Worm (Caenorhabditis elegans): ENCODE measurements around the gene act-3.

Gene act-3

DNA sequence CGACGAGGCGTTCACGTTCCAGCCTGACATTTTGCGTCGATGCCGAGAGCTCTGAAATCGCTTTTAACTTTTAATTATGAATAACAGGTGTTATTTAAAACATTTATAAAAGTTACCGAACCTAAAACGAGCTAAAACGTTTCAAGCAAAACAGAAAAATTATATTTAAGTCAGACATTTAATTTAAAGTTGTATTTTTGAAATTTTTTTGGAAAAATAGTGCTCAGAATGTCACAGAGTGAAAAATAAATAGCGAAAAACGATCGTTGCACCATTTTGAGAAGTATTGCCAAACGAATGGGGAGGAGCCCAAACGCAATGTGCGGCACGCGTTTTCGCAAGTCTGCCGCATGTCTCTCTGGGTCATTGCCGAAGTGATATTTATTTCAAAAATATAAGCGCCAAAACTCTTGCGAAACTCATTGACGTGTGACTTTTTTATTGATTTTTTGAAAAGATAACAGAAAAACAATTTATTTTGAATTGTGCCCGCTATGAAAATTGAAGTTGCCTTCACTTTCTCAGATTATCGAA, 38.8 kb upstream of the act-3 start, which contains the start of gene erfa-3 (continued):
- TF ChIP-seq unc-62 (GFP tag; optimal IDR thresholded peaks at IDR 0.05 in 1 of 2): peak in 1 of 2 experiments; percentile 34
- TF ChIP-seq unc-62 (tag; optimal IDR thresholded peaks at IDR 0.05): no peak
- peak; percentile 43 for TF ChIP-seq spr-1 (tag; optimal IDR thresholded peaks at IDR 0.05)
- peak; percentile 2 for TF ChIP-seq nhr-25 (tag; optimal IDR thresholded peaks at IDR 0.05; ENCODE audit: borderline replicate concordance, insufficient read depth)
- no peak for TF ChIP-seq mdl-1 (tag; optimal IDR thresholded peaks at IDR 0.05)
- TF ChIP-seq arid-1 (GFP tag; conservative IDR thresholded peaks at IDR 0.05): 0 out of 2 replicates have a peak, but pooled peaks have one; percentile 13
- peak; percentile 53 for TF ChIP-seq hlh-11 (tag; optimal IDR thresholded peaks at IDR 0.05)
- no peak for TF ChIP-seq nhr-41 (GFP tag; IDR thresholded peaks at IDR 0.05)
- TF ChIP-seq Y105C5A.15 (GFP tag; IDR thresholded peaks at IDR 0.05): 0 out of 2 replicates have a peak, but pooled peaks have one; percentile 51
- TF ChIP-seq lin-1 (GFP tag; IDR thresholded peaks at IDR 0.05): no peak
- TF ChIP-seq mep-1 (tag; optimal IDR thresholded peaks at IDR 0.05): peak; percentile 72
- TF ChIP-seq mxl-2 (GFP tag; conservative IDR thresholded peaks at IDR 0.05): no peak
- TF ChIP-seq ztf-11 (tag; optimal IDR thresholded peaks at IDR 0.05): no peak
- peak; percentile 58 for TF ChIP-seq ztf-7 (tag; optimal IDR thresholded peaks at IDR 0.05)
- TF ChIP-seq lin-13 (GFP tag; optimal IDR thresholded peaks at IDR 0.05): peak; percentile 60
- peak in 1 of 2 experiments; percentile 73 for TF ChIP-seq lsy-2 (tag; optimal IDR thresholded peaks at IDR 0.05)
- TF ChIP-seq nhr-48 (tag; optimal IDR thresholded peaks at IDR 0.05): peak; percentile 29
- peak; percentile 77 for TF ChIP-seq dve-1 (tag; optimal IDR thresholded peaks at IDR 0.05; ENCODE audit: insufficient read depth)
- TF ChIP-seq gei-8 (GFP tag; optimal IDR thresholded peaks at IDR 0.05): no peak
- TF ChIP-seq nhr-28 (tag; optimal IDR thresholded peaks at IDR 0.05): peak; percentile 48
- 0 out of 2 replicates have a peak, but pooled peaks have one; percentile 11 for TF ChIP-seq daf-19 (GFP tag; conservative IDR thresholded peaks at IDR 0.05)
- TF ChIP-seq nhr-6 (tag; optimal IDR thresholded peaks at IDR 0.05): peak; percentile 31
- peak; percentile 26 for TF ChIP-seq zip-2 (tag; optimal IDR thresholded peaks at IDR 0.05)
- TF ChIP-seq T26A8.4 (GFP tag; IDR thresholded peaks at IDR 0.05): peak; percentile 61; the same call in 1 of the 2 replicates
- TF ChIP-seq mes-2 (tag; optimal IDR thresholded peaks at IDR 0.05; ENCODE audit: poor library complexity, severe bottlenecking): peak; percentile 95
- TF ChIP-seq fos-1 (tag; optimal IDR thresholded peaks at IDR 0.05): no peak
- TF ChIP-seq aha-1 (tag): peak; percentile 31
- no peak for TF ChIP-seq lin-29 (GFP tag; IDR thresholded peaks at IDR 0.05)

DNA sequence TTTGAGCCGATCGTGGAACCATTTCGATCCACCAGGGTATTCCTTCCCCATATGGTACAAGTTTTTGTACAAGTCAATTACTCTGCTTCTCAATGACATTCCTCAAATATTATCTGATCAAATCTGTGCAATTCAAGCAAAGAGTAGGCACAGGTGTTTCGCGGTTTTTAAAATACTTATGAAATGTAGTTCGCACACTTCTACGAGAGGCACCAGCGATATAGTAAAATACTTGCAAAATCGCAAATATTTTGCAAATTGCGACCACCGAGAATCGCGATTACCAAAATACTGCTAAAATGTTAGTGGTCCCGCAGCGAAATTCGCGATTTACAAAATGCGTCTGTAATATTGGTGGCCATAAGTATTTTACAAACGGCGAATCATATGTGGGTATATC, 35.3 kb upstream of the act-3 start, which contains the start of gene Y42A5A.5:
Gene Y42A5A.5 (minus strand): TSS at position 101 of the 400 bp plus-strand sequence.
- TF ChIP-seq aha-1 (tag): peak; percentile 58

DNA sequence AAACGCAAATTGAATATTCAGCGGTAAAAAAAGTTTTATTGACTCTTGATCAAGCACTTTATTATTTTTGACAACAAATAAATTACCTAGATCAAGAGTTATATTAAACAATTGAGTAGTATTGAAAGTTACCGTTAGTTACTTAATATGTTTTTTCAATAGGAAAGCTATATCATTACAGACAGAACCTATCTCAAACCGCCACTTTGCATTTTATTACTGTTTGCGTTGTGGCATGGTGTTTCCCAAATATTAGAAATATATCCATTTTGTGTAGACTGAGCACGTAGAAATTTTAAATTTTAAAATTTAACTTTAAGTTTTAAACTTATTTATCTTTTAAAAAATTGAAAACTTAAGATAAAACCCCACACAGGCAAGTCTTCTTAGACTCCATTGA, 30.1 kb upstream of the act-3 start:
- TF ChIP-seq unc-62 (GFP tag; optimal IDR thresholded peaks at IDR 0.05 in 1 of 2) (peak in 1 of 2 experiments; percentile 90), unc-62 (tag; optimal IDR thresholded peaks at IDR 0.05) (no peak), Y75B8A.6 (GFP tag; IDR thresholded peaks at IDR 0.05) (no peak), spr-1 (tag; optimal IDR thresholded peaks at IDR 0.05) (no peak), saeg-2 (GFP tag; IDR thresholded peaks at IDR 0.05) (no peak)

DNA sequence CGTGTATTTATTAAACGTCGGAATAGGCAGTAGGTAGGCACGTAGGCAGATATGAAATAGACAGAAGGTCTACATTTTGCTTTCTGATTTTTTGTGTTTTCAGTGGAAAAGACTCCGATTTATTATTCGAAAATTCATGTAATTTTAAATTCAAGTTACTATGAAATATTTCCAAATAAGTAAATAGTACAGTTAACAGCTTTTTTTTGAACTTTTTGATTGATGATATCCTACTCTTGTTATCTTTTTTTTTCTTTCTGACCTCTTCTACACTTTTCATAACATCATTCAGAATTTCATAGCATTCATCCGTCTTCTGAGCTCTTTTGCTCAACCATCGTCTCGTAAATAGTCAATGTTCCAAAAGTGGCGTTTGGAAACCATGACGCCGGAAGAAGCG, 24.3 kb upstream of the act-3 start, which contains the start of gene cdkl-1:
Gene cdkl-1 (plus strand): TSS at position 301 of the 400 bp plus-strand sequence.
- TF ChIP-seq vab-7 (GFP tag; IDR thresholded peaks at IDR 0.05) (no peak), T20F7.1 (GFP tag; optimal IDR thresholded peaks at IDR 0.05) (no peak), hif-1 (tag; optimal IDR thresholded peaks at IDR 0.05) (no peak), zip-2 (tag; optimal IDR thresholded peaks at IDR 0.05) (no peak), ZK337.2 (GFP tag; IDR thresholded peaks at IDR 0.05) (no peak), zfp-2 (tag; optimal IDR thresholded peaks at IDR 0.05) (no peak)

Measured in whole organism, L4 larva.